Worm (Caenorhabditis elegans) whole organism, early embryonic: Measurements from ENCODE around the gene his-8.

Experiments
- B0310.2 ChIP-seq: sonication (generic microtip); optimal IDR thresholded peaks from 2 replicates; lab custom pipeline; 2016; ENCODE audit warnings: mild to moderate bottlenecking, missing genetic modification characterization, missing compliant biosample characterization
- F13C5.2 ChIP-seq: sonication (generic microtip); optimal IDR thresholded peaks from 2 replicates; lab custom pipeline; 2017; ENCODE audit warnings: mild to moderate bottlenecking, missing genetic modification characterization, inconsistent platforms, missing compliant biosample characterization
- aly-1 ChIP-seq: sonication (generic microtip); optimal IDR thresholded peaks from 2 replicates; lab custom pipeline; 2016; ENCODE audit warnings: missing genetic modification characterization, missing compliant biosample characterization
- ama-1 ChIP-seq: fragments of 150-350 bp; optimal IDR thresholded peaks from 2 replicates; lab custom pipeline; 2014
- ceh-13 ChIP-seq: fragments of 200-800 bp; sonication (Bioruptor generic); optimal IDR thresholded peaks from 2 replicates; lab custom pipeline; 2018; ENCODE audit warnings: mild to moderate bottlenecking, missing genetic modification characterization, missing compliant biosample characterization
- ceh-36 ChIP-seq: sonication (generic microtip); optimal IDR thresholded peaks from 2 replicates; lab custom pipeline; 2016; ENCODE audit warnings: missing genetic modification characterization, inconsistent platforms, missing compliant biosample characterization
- ets-7 ChIP-seq: sonication (generic microtip); optimal IDR thresholded peaks from 2 replicates; lab custom pipeline; 2016; ENCODE audit warnings: missing genotype, missing genetic modification characterization, missing compliant biosample characterization
- flt-1 ChIP-seq: fragments of 200-800 bp; sonication (Bioruptor generic); IDR thresholded peaks from 2 replicates; pipeline ENCODE4 v1.3.6; 2022; ENCODE audit warnings: missing genetic modification characterization, missing compliant biosample characterization
- hmbx-1 ChIP-seq: sonication (generic microtip); optimal IDR thresholded peaks from 2 replicates; lab custom pipeline; 2016; ENCODE audit warnings: mild to moderate bottlenecking, missing genetic modification characterization, missing compliant biosample characterization
- hmg-4 ChIP-seq: fragments of 200-800 bp; sonication (Bioruptor generic); optimal IDR thresholded peaks from 2 replicates; lab custom pipeline; 2018; ENCODE audit warnings: mild to moderate bottlenecking, missing genetic modification characterization, missing compliant biosample characterization
- hnd-1 ChIP-seq: sonication (generic microtip); optimal IDR thresholded peaks from 2 replicates; lab custom pipeline; 2016; ENCODE audit warnings: missing genetic modification characterization, missing compliant biosample characterization
- pes-1 ChIP-seq: fragments of 200-800 bp; sonication (Bioruptor generic); IDR thresholded peaks from 2 replicates; pipeline ENCODE4 v1.3.6; 2022; ENCODE audit warnings: missing genetic modification reagents, missing genetic modification characterization, missing compliant biosample characterization
- scrt-1 ChIP-seq: fragments of 200-800 bp; sonication (Bioruptor generic); IDR thresholded peaks from 2 replicates; pipeline ENCODE4 v1.3.6; 2022; ENCODE audit warnings: missing genetic modification characterization, missing compliant biosample characterization
- sea-1 ChIP-seq: fragments of 200-800 bp; sonication (Bioruptor generic); conservative IDR thresholded peaks from 2 replicates; pipeline ENCODE4 v1.3.6; 2022; ENCODE audit warnings: missing genetic modification characterization, missing compliant biosample characterization
- tbx-11 ChIP-seq: fragments of 200-800 bp; sonication (Bioruptor generic); IDR thresholded peaks from 2 replicates; pipeline ENCODE4 v1.3.6; 2022; ENCODE audit warnings: missing genetic modification characterization, missing compliant biosample characterization
- tbx-37 ChIP-seq: fragments of 200-800 bp; sonication (Bioruptor generic); conservative IDR thresholded peaks from 2 replicates; pipeline ENCODE4 v1.3.6; 2022; ENCODE audit warnings: missing genetic modification reagents, missing genetic modification characterization, missing compliant biosample characterization
- tra-4 ChIP-seq: sonication (generic microtip); optimal IDR thresholded peaks from 2 replicates; lab custom pipeline; 2017; ENCODE audit warnings: missing genetic modification characterization, missing compliant biosample characterization

his-8 gene

ce11 chrV:8552460-8552859, 19.6 kb upstream of the his-8 start, which contains the start of gene acr-15:
Gene acr-15, plus strand, starts transcription at chrV:8552695.
- TF ChIP-seq tbx-11 (GFP tag; lab: Robert Waterston, UW), result no peak
- TF ChIP-seq hmg-4, result no peak
- no peak for TF ChIP-seq tbx-37 (GFP tag; lab: Robert Waterston, UW)
- no peak for TF ChIP-seq ceh-36 (tag; lab: Kevin White, UChicago)
- no peak for TF ChIP-seq sea-1 (GFP tag; lab: Robert Waterston, UW)
- no peak for TF ChIP-seq hnd-1
- no peak for TF ChIP-seq tra-4 (tag; lab: Kevin White, UChicago)
- TF ChIP-seq ceh-13, result no peak
- TF ChIP-seq scrt-1 (GFP tag; lab: Robert Waterston, UW), result no peak
- no peak for TF ChIP-seq B0310.2 (tag; lab: Kevin White, UChicago)
- TF ChIP-seq ets-7 (tag; lab: Kevin White, UChicago), result no peak
- no peak for TF ChIP-seq ama-1 (lab: Kevin White, UChicago)
- TF ChIP-seq flt-1, result no peak
- TF ChIP-seq aly-1 (tag; lab: Kevin White, UChicago), result no peak
- no peak for TF ChIP-seq F13C5.2 (tag; lab: Kevin White, UChicago)
- no peak for TF ChIP-seq pes-1 (GFP tag; lab: Robert Waterston, UW)
- no peak for TF ChIP-seq hmbx-1

DNA sequence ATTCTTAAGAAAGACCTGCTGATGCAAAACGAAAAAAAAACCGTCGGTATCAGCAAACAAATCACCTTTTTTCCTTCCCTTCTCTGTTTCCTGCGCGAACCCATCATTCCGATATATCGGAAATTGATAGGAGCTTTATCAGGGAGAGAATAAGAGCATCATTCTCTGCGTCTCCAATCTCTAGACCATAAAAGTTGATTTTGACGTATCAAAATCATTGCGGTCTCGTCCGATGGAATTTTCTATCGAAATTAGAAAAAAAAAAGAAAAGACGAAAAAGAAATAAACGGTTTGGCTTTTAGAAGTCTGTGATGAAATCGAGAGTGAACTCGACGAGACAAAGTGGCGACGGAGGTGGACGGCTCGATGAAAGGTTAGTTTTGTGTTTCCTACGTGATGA, 16.1 kb upstream of the his-8 start, which contains the start of gene stdh-4:
Gene stdh-4 (plus strand): TSS at position 301 of the 400 bp plus-strand sequence.
- no peak for TF ChIP-seq ama-1 (lab: Kevin White, UChicago)
- no peak for TF ChIP-seq hmbx-1
- no peak for TF ChIP-seq sea-1 (GFP tag; lab: Robert Waterston, UW)
- TF ChIP-seq hnd-1, result no peak

DNA sequence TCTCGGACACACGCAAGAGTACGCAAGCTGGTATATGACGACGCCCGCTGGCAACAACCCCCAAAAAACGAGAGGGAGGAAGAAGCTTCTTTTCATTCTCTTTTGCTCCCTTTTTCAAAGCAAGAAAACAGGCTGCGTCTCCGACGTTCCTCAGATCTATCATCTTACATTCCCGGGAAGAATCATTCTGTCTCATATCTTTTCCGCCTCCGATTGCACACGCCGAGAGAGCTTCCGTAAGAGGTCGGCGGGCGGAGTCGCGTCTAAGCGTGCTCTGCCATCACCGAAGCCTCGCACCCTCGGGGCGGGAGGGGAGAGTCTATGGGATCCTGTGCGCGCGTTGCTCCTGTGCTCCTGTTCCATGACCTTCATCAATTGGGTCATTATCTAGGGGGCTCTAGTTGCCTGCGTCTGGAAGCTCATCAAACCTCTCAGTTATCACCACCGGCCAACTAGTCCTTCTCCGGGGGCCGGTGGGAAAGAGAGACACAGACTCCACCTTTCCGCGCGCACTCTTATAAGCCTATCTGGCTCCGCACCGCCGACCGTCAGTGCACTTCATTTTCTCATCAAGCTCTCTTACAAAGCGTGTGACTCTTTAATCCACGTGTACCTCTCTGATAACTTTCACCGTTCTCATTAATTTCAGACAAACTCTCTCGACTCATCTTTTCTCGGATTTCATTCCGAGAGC, 12.8 kb upstream of the his-8 start, which contains the start of the genes slc-17.8 and asns-1:
Gene slc-17.8 (minus strand): TSS at position 51 of the 694 bp plus-strand sequence.
Gene asns-1 (plus strand): TSS at position 644 of the 694 bp plus-strand sequence.
- no peak for TF ChIP-seq ceh-36 (tag; lab: Kevin White, UChicago)
- no peak for TF ChIP-seq tra-4 (tag; lab: Kevin White, UChicago)
- TF ChIP-seq B0310.2 (tag; lab: Kevin White, UChicago), result no peak
- no peak for TF ChIP-seq flt-1
- TF ChIP-seq ceh-13, result no peak
- no peak for TF ChIP-seq tbx-11 (GFP tag; lab: Robert Waterston, UW)
- TF ChIP-seq hmg-4, result no peak
- TF ChIP-seq pes-1 (GFP tag; lab: Robert Waterston, UW), result no peak
- no peak for TF ChIP-seq ama-1 (lab: Kevin White, UChicago)
- TF ChIP-seq ets-7 (tag; lab: Kevin White, UChicago), result no peak
- no peak for TF ChIP-seq scrt-1 (GFP tag; lab: Robert Waterston, UW)
- TF ChIP-seq aly-1 (tag; lab: Kevin White, UChicago), result no peak

ce11 chrV:8537031-8537430, 4.1 kb upstream of the his-8 start, which contains the start of gene otpl-4:
Gene otpl-4, plus strand, starts transcription at chrV:8537331.
- TF ChIP-seq tbx-37 (GFP tag; lab: Robert Waterston, UW) (no peak), hnd-1 (no peak), tbx-11 (GFP tag; lab: Robert Waterston, UW) (no peak), ets-7 (tag; lab: Kevin White, UChicago) (no peak), tra-4 (tag; lab: Kevin White, UChicago) (no peak), ceh-36 (tag; lab: Kevin White, UChicago) (no peak), scrt-1 (GFP tag; lab: Robert Waterston, UW) (no peak), pes-1 (GFP tag; lab: Robert Waterston, UW) (no peak), F13C5.2 (tag; lab: Kevin White, UChicago) (no peak), hmbx-1 (no peak), ama-1 (lab: Kevin White, UChicago) (no peak), hmg-4 (no peak), aly-1 (tag; lab: Kevin White, UChicago) (no peak), sea-1 (GFP tag; lab: Robert Waterston, UW) (no peak), flt-1 (no peak), B0310.2 (tag; lab: Kevin White, UChicago) (no peak), ceh-13 (no peak)

DNA sequence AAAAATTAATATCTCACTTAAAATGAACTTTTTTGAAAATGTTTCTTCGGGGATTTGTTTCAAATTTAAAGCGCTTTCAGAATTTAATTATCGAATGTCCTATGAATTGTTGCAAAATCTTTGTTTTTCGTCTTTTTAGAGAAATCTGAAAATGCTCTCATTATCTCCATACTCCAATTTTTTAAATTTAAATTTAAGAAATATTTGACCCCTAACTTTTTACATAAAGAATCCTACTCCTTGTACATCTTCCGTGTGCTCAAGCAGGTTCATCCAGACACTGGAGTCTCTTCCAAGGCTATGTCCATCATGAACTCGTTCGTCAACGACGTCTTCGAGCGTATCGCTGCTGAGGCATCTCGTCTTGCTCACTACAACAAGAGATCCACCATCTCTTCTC, 3.3 kb upstream of the his-8 start, which contains the start of gene his-39:
Gene his-39 (plus strand): TSS at position 301 of the 400 bp plus-strand sequence.
- no peak for TF ChIP-seq tra-4 (tag; lab: Kevin White, UChicago)
- TF ChIP-seq flt-1, result no peak
- no peak for TF ChIP-seq aly-1 (tag; lab: Kevin White, UChicago)
- no peak for TF ChIP-seq ama-1 (lab: Kevin White, UChicago)
- no peak for TF ChIP-seq B0310.2 (tag; lab: Kevin White, UChicago)

DNA sequence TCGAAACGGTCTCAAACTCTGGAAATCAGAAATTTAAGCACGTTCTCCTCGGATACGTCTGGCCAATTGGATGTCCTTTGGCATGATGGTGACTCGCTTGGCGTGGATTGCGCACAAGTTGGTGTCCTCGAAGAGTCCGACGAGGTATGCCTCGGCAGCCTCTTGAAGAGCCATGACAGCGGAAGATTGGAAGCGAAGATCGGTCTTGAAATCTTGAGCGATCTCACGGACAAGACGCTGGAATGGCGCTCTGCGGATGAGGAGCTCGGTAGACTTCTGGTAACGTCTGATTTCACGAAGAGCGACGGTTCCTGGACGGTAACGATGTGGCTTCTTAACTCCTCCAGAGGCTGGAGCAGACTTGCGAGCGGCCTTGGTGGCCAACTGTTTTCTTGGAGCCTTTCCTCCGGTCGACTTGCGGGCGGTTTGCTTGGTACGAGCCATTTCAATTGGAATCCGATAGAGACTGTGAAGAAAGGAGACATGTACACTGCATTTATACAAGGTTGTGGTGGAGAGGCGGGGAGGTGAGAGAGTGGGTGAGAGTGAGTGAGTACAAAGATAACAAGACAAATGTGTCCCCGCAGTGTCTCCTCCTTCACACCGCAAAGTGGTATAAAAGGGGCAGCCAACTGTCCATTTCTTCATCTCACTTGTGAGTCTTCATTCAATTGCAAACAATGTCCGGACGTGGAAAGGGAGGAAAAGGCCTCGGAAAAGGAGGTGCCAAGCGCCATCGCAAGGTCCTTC, 1.8 kb upstream of the his-8 start, which contains the start of the genes his-6 and his-5:
Gene his-6 (minus strand): TSS at position 444 of the 750 bp plus-strand sequence.
Gene his-5 (plus strand): TSS at position 681 of the 750 bp plus-strand sequence.
- peak; percentile 63; the same call in 1 of the 2 replicates for TF ChIP-seq tbx-37 (GFP tag; lab: Robert Waterston, UW)
- peak; percentile 75; the same call in 1 of the 2 replicates for TF ChIP-seq sea-1 (GFP tag; lab: Robert Waterston, UW)
- peak; percentile 65; the same call in 1 of the 2 replicates for TF ChIP-seq flt-1
- peak; percentile 70 for TF ChIP-seq pes-1 (GFP tag; lab: Robert Waterston, UW)
- 0 out of 2 replicates have a peak, but pooled peaks have one; percentile 53 for TF ChIP-seq scrt-1 (GFP tag; lab: Robert Waterston, UW)
- TF ChIP-seq ama-1 (lab: Kevin White, UChicago), result peak; percentile 91
- peak; percentile 52; the same call in 1 of the 2 replicates for TF ChIP-seq tbx-11 (GFP tag; lab: Robert Waterston, UW)
- TF ChIP-seq hmg-4, result peak; percentile 42
